Fruit fly (Drosophila melanogaster): ENCODE results near the gene CG15169.

CG15169 gene

dm6 chr2L:18953512-18954254 is 37.1 kb upstream of the CG15169 start (continued):
- TF ChIP-seq CG7839 (tag; optimal IDR thresholded peaks at IDR 0.05) (peak; percentile 58), oc (tag; optimal IDR thresholded peaks at IDR 0.05) (no peak), sens-2 (GFP tag; IDR thresholded peaks at IDR 0.05) (no peak), MESR4 (GFP tag; optimal IDR thresholded peaks at IDR 0.05) (no peak), CG15073 (GFP tag; optimal IDR thresholded peaks at IDR 0.05) (no peak), seq (GFP tag; IDR thresholded peaks at IDR 0.05) (no peak), CG15479 (GFP tag; optimal IDR thresholded peaks at IDR 0.05) (no peak), CG12104 (GFP tag; optimal IDR thresholded peaks at IDR 0.05) (no peak), CG17385 (GFP tag; optimal IDR thresholded peaks at IDR 0.05) (peak; percentile 10), CG2678 (tag; optimal IDR thresholded peaks at IDR 0.05) (peak; percentile 73), fd96Cb (tag; optimal IDR thresholded peaks at IDR 0.05) (peak; percentile 18), Sry-β (GFP tag; optimal IDR thresholded peaks at IDR 0.05) (no peak), CG3838 (GFP tag; optimal IDR thresholded peaks at IDR 0.05) (no peak), CG8290 (GFP tag; optimal IDR thresholded peaks at IDR 0.05) (no peak), CG8290 (tag; optimal IDR thresholded peaks at IDR 0.05) (no peak), CG6791 (GFP tag; IDR thresholded peaks at IDR 0.05; ENCODE audit: partially characterized antibody) (no peak), GATAe (GFP tag; conservative IDR thresholded peaks at IDR 0.05) (no peak), CG14710 (tag; optimal IDR thresholded peaks at IDR 0.05) (no peak), CG4820 (GFP tag; optimal IDR thresholded peaks at IDR 0.05) (no peak), CG5953 (GFP tag; IDR thresholded peaks at IDR 0.05) (no peak), CG3065 (GFP tag; optimal IDR thresholded peaks at IDR 0.05) (no peak), Aef1 (GFP tag; IDR thresholded peaks at IDR 0.05) (no peak), Sox100B (GFP tag; optimal IDR thresholded peaks at IDR 0.05) (peak; percentile 37), CG7271 (tag; optimal IDR thresholded peaks at IDR 0.05) (no peak), Nf-YA (GFP tag; IDR thresholded peaks at IDR 0.05) (no peak), CG34224 (GFP tag; IDR thresholded peaks at IDR 0.05; ENCODE audit: partially characterized antibody) (no peak), CG32767 (GFP tag; IDR thresholded peaks at IDR 0.05) (no peak), CG1647 (GFP tag; optimal IDR thresholded peaks at IDR 0.05) (no peak), ssp (GFP tag; IDR thresholded peaks at IDR 0.05) (no peak), Bteb2 (GFP tag; optimal IDR thresholded peaks at IDR 0.05) (no peak), HLH4C (GFP tag; IDR thresholded peaks at IDR 0.05; ENCODE audit: partially characterized antibody) (no peak), NC2α (GFP tag; optimal IDR thresholded peaks at IDR 0.05) (no peak), Ravus (GFP tag; IDR thresholded peaks at IDR 0.05) (no peak), CG7357 (GFP tag; IDR thresholded peaks at IDR 0.05) (no peak), CG1603 (tag; optimal IDR thresholded peaks at IDR 0.05) (no peak), gt (GFP tag; IDR thresholded peaks at IDR 0.05) (no peak), jigr1 (GFP tag; IDR thresholded peaks at IDR 0.05) (no peak), D (optimal IDR thresholded peaks at IDR 0.05) (no peak), D (GFP tag; optimal IDR thresholded peaks at IDR 0.05) (no peak), CG18476 (GFP tag; optimal IDR thresholded peaks at IDR 0.05) (no peak), NFAT (GFP tag; IDR thresholded peaks at IDR 0.05) (no peak), cwo (GFP tag; optimal IDR thresholded peaks at IDR 0.05) (peak; percentile 17), Dip2 (GFP tag; IDR thresholded peaks at IDR 0.05) (no peak), gsb-n (tag; optimal IDR thresholded peaks at IDR 0.05) (no peak), twi (tag; optimal IDR thresholded peaks at IDR 0.05) (no peak), Lim3 (GFP tag; IDR thresholded peaks at IDR 0.05) (no peak), Opbp (GFP tag; IDR thresholded peaks at IDR 0.05; ENCODE audit: partially characterized antibody) (no peak), CG5245 (GFP tag; optimal IDR thresholded peaks at IDR 0.05) (no peak), CG33557 (GFP tag; optimal IDR thresholded peaks at IDR 0.05) (no peak), Dad (GFP tag; optimal IDR thresholded peaks at IDR 0.05) (no peak), CG8359 (GFP tag; optimal IDR thresholded peaks at IDR 0.05; ENCODE audit: borderline replicate concordance) (no peak)

All from whole organism, embryonic.